Fruit fly (Drosophila melanogaster) S2 (cell line): Measurements from ENCODE around the gene CG13044.

Experiments used
- CG8478 ChIP-seq: fragments of >200 bp; optimal IDR thresholded peaks from 2 replicates; lab custom pipeline; 2018
- CTCF ChIP-seq, 2 experiments: fragments of >200 bp; optimal IDR thresholded peaks; 2 replicates each; lab custom pipeline; 2018

DNA sequence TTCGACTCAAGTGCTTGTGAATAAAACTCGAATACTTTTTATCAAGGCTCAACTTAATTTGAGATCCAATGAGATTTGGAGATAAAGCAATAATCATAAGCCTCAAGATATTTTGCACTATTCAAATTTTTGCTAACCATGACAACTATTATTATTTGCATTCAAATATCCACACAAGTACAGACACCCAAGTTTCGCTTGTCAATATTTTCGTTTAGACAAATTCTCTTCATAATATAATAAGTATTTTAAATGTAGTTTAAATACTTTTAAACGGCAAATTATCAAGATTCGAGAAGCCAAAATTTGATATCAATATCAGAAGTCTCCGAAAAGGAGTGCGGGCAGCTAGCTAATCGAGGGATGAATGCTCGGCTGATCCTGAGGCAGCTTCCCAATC lies 26.5 kb upstream of the CG13044 start, which contains the start of gene CG33061:
- TF ChIP-seq CTCF (optimal IDR thresholded peaks at IDR 0.05; lab: Kevin White, UChicago) (no peak), CG8478 (lab: Kevin White, UChicago) (no peak)
